Fruit fly (Drosophila melanogaster): ENCODE measurements around the gene CG5498.
A peak's percentile ranks its signal among the peaks of the same experiment; 100 is the strongest.

Gene CG5498

DNA sequence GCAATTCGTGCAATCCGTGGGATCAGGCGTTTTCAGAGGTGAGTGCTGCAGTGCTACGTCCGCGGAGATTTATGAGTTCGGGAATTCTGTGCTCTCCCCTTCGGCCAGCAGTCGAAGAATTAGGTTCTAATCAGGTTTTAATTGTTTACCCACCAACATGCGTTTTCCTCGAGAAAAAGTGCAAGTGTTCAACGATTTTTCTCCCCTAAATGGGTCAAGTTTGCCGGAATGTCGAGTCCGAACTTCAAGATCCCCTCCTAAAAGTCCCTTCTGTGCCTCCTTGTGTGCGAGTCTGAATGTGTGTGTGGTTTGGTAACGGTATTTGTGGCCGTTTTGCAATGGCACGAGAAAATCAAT, 7.4 kb downstream of the CG5498 start:
- no peak for TF ChIP-seq noc (tag; optimal IDR thresholded peaks at IDR 0.05)

DNA sequence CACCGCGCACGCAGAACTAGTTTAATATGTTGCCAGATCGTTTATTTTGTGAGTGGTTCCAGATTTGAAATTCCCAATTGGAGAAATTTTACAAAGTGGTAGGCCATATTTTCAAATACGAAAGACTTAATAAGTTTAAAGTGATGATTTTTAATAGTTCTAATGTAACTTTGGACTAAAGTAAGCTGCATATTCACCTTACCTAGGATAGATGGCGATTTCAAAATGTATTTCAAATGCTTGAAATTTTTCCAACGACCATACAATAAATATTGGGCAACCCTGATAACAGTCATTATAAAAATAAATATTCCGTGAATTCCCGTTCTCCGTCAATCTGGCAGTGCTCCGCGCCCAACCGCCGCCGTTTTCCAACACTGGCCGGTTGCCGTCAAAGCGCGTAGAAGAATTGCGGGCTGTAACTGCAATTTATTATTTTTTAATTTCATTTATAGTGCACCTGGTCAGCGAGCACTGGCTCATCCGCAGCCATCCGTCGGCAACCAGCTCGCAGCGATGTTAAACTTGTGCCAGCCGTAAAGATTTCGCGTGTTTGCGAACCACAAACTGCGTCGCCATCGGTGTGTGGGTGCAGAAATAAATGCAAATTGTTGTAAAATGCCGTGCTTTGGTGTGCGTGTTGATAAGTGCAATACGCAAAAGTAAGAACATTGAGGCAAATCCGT, 7.9 kb downstream of the CG5498 start, which contains the start of the genes Ide and RhoBTB:
Ide (minus strand) TSS at position 19 of the 686 bp plus-strand sequence.
RhoBTB (plus strand) TSS at position 365 of the 686 bp plus-strand sequence.
- TF ChIP-seq noc (tag; optimal IDR thresholded peaks at IDR 0.05): peak; percentile 75

- TF ChIP-seq noc (tag; optimal IDR thresholded peaks at IDR 0.05): no peak
Measured at dm6 chr3L:20375467-20375866, 8.4 kb downstream of the CG5498 start.

DNA sequence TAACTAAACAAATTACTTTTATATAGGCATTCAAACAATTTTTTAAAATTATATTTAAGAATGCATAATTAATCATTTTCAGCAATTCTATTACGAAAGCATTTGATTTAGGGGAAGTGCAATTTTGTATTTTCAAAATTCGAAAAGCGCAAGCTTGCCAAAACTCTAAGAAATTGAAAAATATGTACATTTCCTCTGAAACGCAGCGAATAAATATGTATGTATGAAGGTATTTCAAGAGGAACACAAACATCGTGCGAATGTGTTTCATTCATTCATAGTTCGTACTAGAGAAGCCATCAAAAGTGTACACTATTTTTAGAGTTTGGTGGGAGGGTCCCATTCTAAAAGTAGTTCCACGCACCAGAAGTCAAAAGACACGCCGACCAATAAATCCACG, 13.9 kb downstream of the CG5498 start, which contains the start of gene CG13247:
CG13247 (plus strand) TSS at position 301 of the 400 bp plus-strand sequence.
- TF ChIP-seq noc (tag; optimal IDR thresholded peaks at IDR 0.05): no peak

DNA sequence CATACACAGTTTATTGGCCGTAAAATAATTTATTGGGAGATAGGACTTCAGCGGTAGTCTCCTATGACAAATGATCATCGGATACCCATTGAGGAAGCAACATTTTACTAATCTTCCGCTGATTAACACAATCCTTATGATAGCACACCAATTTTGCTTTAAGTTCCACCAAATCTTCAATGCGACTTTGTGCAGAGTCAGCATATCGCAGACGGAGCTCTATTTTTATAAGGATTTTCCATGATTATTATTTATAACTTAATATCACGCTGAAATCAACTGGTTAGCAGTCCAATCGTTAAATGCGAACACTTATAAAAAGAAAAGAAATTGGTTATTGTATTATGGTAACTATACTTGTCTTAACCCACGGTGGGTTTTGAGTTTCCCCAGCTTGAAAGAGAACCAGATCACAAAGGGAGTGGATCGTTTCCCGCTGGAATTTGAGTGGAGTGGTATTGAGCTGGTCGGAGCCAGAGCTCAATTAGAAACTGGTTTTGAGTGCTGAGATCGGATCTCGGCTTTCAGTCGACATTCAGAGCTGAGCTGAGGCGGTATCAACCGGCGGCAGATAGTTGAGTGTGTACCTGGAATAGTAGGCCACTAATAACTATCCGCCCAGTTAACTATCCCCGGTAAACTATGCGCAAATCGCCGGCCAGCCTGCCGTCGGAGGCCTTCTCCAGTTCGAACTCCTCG, 17.1 kb downstream of the CG5498 start, which contains the start of the genes Toll-9 and in:
Toll-9 (minus strand) TSS at position 51 of the 699 bp plus-strand sequence.
in (plus strand) TSS at position 525 of the 699 bp plus-strand sequence.
- TF ChIP-seq noc (tag; optimal IDR thresholded peaks at IDR 0.05): no peak

- no peak for TF ChIP-seq noc (tag; optimal IDR thresholded peaks at IDR 0.05)
Measured at dm6 chr3L:20366074-20366473, 17.8 kb downstream of the CG5498 start.

DNA sequence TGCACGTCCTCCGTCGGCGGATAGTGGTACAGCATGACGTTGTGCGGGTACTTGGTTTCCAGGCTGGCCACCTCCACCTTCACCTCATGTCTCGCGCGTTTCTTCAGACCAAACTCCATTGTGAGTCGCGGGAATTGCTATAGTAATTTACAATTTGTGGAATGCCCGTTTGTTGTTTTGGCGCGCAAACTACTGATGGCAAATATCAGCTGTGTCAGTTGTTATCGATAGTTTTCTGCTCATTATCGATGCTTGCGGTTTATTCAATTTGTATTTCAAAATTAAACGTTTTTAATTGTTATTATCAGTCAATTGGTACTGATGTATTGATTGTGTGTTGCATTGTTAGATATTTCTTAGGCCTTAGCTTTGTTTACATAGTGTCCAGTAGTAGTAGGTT, 22.5 kb downstream of the CG5498 start, which contains the start of gene Prim2:
Prim2 (minus strand) TSS at position 197 of the 400 bp plus-strand sequence.
- TF ChIP-seq noc (tag; optimal IDR thresholded peaks at IDR 0.05): no peak

DNA sequence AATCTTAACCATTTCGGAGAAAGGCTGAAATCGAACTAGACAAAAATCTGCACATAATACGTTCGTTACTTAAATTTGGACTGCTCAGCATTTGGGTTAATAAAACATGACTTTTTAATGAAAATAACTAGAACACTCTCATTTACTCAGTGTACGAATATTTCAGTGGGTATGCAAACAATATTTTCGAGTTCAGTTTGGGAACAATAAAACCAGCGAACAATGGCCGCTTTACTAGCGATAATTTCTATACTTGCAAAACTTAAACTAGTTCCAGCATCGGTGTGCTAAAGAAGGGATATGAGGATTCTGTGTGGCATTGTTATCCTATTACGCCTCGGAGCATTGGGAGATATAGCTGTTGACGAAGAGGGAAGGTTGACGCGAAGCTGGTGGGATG, 25.7 kb downstream of the CG5498 start, which contains the start of gene CG5665:
CG5665 (plus strand) TSS at position 301 of the 400 bp plus-strand sequence.
- TF ChIP-seq noc (tag; optimal IDR thresholded peaks at IDR 0.05): no peak

dm6 chr3L:20356613-20357012, 27.3 kb downstream of the CG5498 start, which contains the start of gene kin17:
Gene kin17 (plus strand): TSS chr3L:20356807.
- no peak for TF ChIP-seq noc (tag; optimal IDR thresholded peaks at IDR 0.05)

DNA sequence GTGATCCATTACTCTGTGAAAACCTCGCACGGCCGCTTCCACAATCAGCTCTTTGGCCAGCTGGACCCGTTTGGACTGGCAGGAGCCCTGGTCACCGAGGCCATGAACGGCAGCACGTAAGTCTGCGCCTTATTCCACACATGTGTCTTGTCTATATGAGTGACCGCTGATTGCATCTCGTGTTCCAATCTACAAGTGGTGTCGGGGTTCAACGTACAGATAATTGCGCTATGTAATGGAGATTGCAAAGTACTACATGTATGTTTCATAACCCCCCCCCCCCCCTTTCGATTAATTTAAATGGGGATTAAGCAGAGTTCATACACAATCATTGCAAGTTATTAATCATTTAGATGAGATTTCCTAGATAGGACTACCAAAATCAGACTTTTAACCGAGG, 29.0 kb downstream of the CG5498 start:
- TF ChIP-seq noc (tag; optimal IDR thresholded peaks at IDR 0.05): no peak

DNA sequence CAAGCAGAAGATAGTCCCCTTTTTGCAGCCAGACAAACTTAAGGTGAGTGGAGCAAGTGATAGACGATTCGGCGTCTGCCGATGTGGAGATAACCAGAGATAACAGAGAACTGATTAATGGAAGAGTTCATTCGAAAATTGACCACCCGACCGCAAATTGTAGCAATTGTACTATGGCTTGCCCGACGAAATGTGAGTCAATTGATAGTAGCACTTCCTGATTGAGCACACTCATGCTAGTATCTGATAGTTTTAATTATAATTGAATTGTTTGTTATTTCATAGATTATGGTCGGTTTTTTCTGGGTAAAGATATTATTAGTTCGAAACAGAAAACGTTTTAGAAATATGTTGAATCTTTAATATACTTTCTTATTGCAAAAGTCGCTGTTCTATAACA, 29.5 kb downstream of the CG5498 start:
- no peak for TF ChIP-seq noc (tag; optimal IDR thresholded peaks at IDR 0.05)

dm6 chr3L:20353726-20354332, 30.1 kb downstream of the CG5498 start:
- TF ChIP-seq noc (tag; optimal IDR thresholded peaks at IDR 0.05): no peak

DNA sequence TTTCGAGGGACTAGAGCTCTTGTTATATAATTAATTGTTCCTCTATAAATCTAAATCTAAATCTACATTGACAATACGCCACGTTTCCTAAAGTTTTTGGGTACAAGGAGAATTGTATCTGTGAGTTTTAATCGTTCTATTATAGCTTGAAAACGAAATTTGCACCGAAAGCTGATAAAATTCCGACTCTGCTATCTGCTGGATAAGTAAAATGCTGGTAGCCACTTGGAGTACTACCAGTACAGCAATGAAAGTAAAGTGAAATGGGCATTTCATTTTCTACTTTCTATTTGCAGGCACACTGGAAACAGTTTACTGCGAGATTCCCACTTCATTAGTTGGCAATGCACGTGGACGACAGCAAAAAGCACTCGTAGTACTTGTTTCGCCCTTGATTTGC, 30.8 kb downstream of the CG5498 start, which contains the start of gene CG5618:
CG5618 (plus strand) TSS at position 301 of the 400 bp plus-strand sequence.
- no peak for TF ChIP-seq noc (tag; optimal IDR thresholded peaks at IDR 0.05)

dm6 chr3L:20349333-20349924, 34.5 kb downstream of the CG5498 start:
- TF ChIP-seq noc (tag; optimal IDR thresholded peaks at IDR 0.05): no peak

- TF ChIP-seq noc (tag; optimal IDR thresholded peaks at IDR 0.05): no peak
Measured at dm6 chr3L:20348581-20349093, 35.3 kb downstream of the CG5498 start.
